Fruit fly (Drosophila melanogaster) whole organism, wandering third instar larva: ENCODE data around the gene cup.

Source experiments
- Abd-B ChIP-seq: fragments of >200 bp; optimal IDR thresholded peaks from 2 replicates; lab custom pipeline; 2017; ENCODE audit warnings: missing biosample characterization, missing genetic modification characterization
- CG32264 ChIP-seq: fragments of 200-800 bp; sonication (Bioruptor generic); optimal IDR thresholded peaks from 2 replicates; lab custom pipeline; 2016; ENCODE audit warnings: missing biosample characterization, missing genetic modification characterization
- CG9705 ChIP-seq: fragments of 200-800 bp; sonication (Bioruptor generic); optimal IDR thresholded peaks from 2 replicates; lab custom pipeline; 2018; ENCODE audit warnings: missing biosample characterization, mild to moderate bottlenecking, missing genetic modification characterization
- CrebA ChIP-seq: fragments of 200-800 bp; sonication (Bioruptor generic); optimal IDR thresholded peaks from 2 replicates; lab custom pipeline; 2016; ENCODE audit warnings: missing biosample characterization, mild to moderate bottlenecking, missing genetic modification characterization, borderline replicate concordance
- Dfd ChIP-seq: fragments of >200 bp; optimal IDR thresholded peaks from 2 replicates; lab custom pipeline; 2017; ENCODE audit warnings: missing biosample characterization, missing genetic modification characterization
- Dif ChIP-seq: fragments of 200-275, 200-300 bp; sonication (Bioruptor generic); optimal IDR thresholded peaks from 2 replicates; lab custom pipeline; 2018; ENCODE audit warnings: missing biosample characterization, missing genetic modification characterization; ENCODE audit not compliant: partially characterized antibody
- GATAd ChIP-seq: sonication (Bioruptor generic); optimal IDR thresholded peaks from 2 replicates; lab custom pipeline; 2016; ENCODE audit warnings: missing biosample characterization, missing genetic modification characterization
- HLH106 ChIP-seq: fragments of 200-800 bp; optimal IDR thresholded peaks from 3 replicates; lab custom pipeline; 2019; ENCODE audit warnings: missing biosample characterization, mild to moderate bottlenecking, missing genetic modification characterization, moderate library complexity
- Hnf4 ChIP-seq: fragments of 200-800 bp; sonication (Bioruptor generic); optimal IDR thresholded peaks from 2 replicates; lab custom pipeline; 2016; ENCODE audit warnings: missing biosample characterization, mild to moderate bottlenecking, missing genetic modification characterization
- Hr78 ChIP-seq: fragments of >200 bp; optimal IDR thresholded peaks from 2 replicates; lab custom pipeline; 2017; ENCODE audit warnings: missing biosample characterization, missing genetic modification characterization
- Hr83 ChIP-seq: fragments of 200-300 bp; sonication (Bioruptor generic); optimal IDR thresholded peaks from 2 replicates; lab custom pipeline; 2016; ENCODE audit warnings: missing biosample characterization, mild to moderate bottlenecking, missing genetic modification characterization, moderate library complexity; ENCODE audit not compliant: poor library complexity, severe bottlenecking
- Jra ChIP-seq: sonication (Bioruptor generic); optimal IDR thresholded peaks from 2 replicates; lab custom pipeline; 2016; ENCODE audit warnings: missing biosample characterization, missing genetic modification characterization
- Mio ChIP-seq: sonication (Bioruptor generic); optimal IDR thresholded peaks from 2 replicates; lab custom pipeline; 2016; ENCODE audit warnings: missing biosample characterization, missing genetic modification characterization
- Myc ChIP-seq: fragments of >200 bp; optimal IDR thresholded peaks from 2 replicates; lab custom pipeline; 2017
- N ChIP-seq: fragments of >200 bp; optimal IDR thresholded peaks from 2 replicates; lab custom pipeline; 2018; ENCODE audit warnings: missing biosample characterization, missing external identifiers, missing genetic modification characterization
- OdsH ChIP-seq: fragments of 200-800 bp; sonication (Bioruptor generic); optimal IDR thresholded peaks from 2 replicates; lab custom pipeline; 2016; ENCODE audit warnings: missing biosample characterization, mild to moderate bottlenecking, missing genetic modification characterization
- Rel ChIP-seq, 2 experiments: fragments of 200-800 bp; sonication (Bioruptor generic) in 1 of 2; optimal IDR thresholded peaks; 2 replicates in 1 of 2; 3 replicates in 1 of 2; lab custom pipeline; 2016 to 2019; ENCODE audit warnings: mild to moderate bottlenecking in 2 of 2, missing biosample characterization in 2 of 2, missing genetic modification characterization in 2 of 2, moderate library complexity in 1 of 2
- Sp1 ChIP-seq: fragments of 200-800 bp; sonication (Bioruptor generic); optimal IDR thresholded peaks from 3 replicates; lab custom pipeline; 2019; ENCODE audit warnings: missing biosample characterization, mild to moderate bottlenecking, missing genetic modification characterization, moderate library complexity
- Vsx2 ChIP-seq: fragments of 200-300, 225-300 bp; sonication (Bioruptor generic); optimal IDR thresholded peaks from 2 replicates; lab custom pipeline; 2018; ENCODE audit warnings: missing biosample characterization, missing genetic modification characterization; ENCODE audit not compliant: partially characterized antibody
- br ChIP-seq: fragments of 200-800 bp; sonication (Bioruptor generic); optimal IDR thresholded peaks from 2 replicates; lab custom pipeline; 2016; ENCODE audit warnings: missing biosample characterization, missing genetic modification characterization
- brk ChIP-seq: fragments of 200-800 bp; sonication (Bioruptor generic); optimal IDR thresholded peaks from 2 replicates; lab custom pipeline; 2016; ENCODE audit warnings: missing biosample characterization, mild to moderate bottlenecking, missing genetic modification characterization
- dl ChIP-seq, 2 experiments: fragments of 175-275, 200-275 bp in 1 of 2; fragments of 200-275 bp in 1 of 2; sonication (Bioruptor generic); optimal IDR thresholded peaks; lab custom pipeline; 2018; ENCODE audit warnings: mild to moderate bottlenecking in 2 of 2, missing biosample characterization in 2 of 2, missing genetic modification characterization in 2 of 2, moderate library complexity in 2 of 2; ENCODE audit not compliant: partially characterized antibody in 2 of 2, insufficient read depth in 1 of 2
- dmrt93B ChIP-seq: fragments of 200-800 bp; sonication (Bioruptor generic); optimal IDR thresholded peaks from 2 replicates; lab custom pipeline; 2018; ENCODE audit warnings: missing biosample characterization, mild to moderate bottlenecking, missing genetic modification characterization
- dsf ChIP-seq: sonication (Bioruptor generic); optimal IDR thresholded peaks from 2 replicates; lab custom pipeline; 2016; ENCODE audit warnings: missing biosample characterization, missing genetic modification characterization, borderline replicate concordance
- ey ChIP-seq: fragments of 200-800 bp; sonication (Bioruptor generic); optimal IDR thresholded peaks from 2 replicates; lab custom pipeline; 2016; ENCODE audit warnings: missing biosample characterization, missing genetic modification characterization
- foxo ChIP-seq, 2 experiments: fragments of 200-800 bp; sonication (Bioruptor generic); optimal IDR thresholded peaks; 2 replicates in 1 of 2; 3 replicates in 1 of 2; lab custom pipeline; 2016 to 2017; ENCODE audit warnings: missing biosample characterization in 2 of 2, missing genetic modification characterization in 2 of 2
- fru ChIP-seq: fragments of 200-800 bp; sonication (Bioruptor generic); optimal IDR thresholded peaks from 3 replicates; lab custom pipeline; 2016; ENCODE audit warnings: missing biosample characterization, mild to moderate bottlenecking, missing genetic modification characterization
- h ChIP-seq: fragments of 200-800 bp; sonication (Bioruptor generic); optimal IDR thresholded peaks from 3 replicates; lab custom pipeline; 2016; ENCODE audit warnings: missing biosample characterization, mild to moderate bottlenecking, missing genetic modification characterization
- jim ChIP-seq: fragments of 175-275, 200-325 bp; sonication (Bioruptor generic); optimal IDR thresholded peaks from 2 replicates; lab custom pipeline; 2016; ENCODE audit warnings: missing biosample characterization, mild to moderate bottlenecking, missing genetic modification characterization
- lola ChIP-seq: fragments of >200 bp; optimal IDR thresholded peaks from 2 replicates; lab custom pipeline; 2017; ENCODE audit warnings: missing biosample characterization, missing genetic modification characterization
- pan ChIP-seq: fragments of >200 bp; optimal IDR thresholded peaks from 2 replicates; lab custom pipeline; 2017
- psq ChIP-seq: fragments of 200-800 bp; sonication (Bioruptor generic); optimal IDR thresholded peaks from 3 replicates; lab custom pipeline; 2017; ENCODE audit warnings: missing biosample characterization, mild to moderate bottlenecking, missing genetic modification characterization, moderate library complexity
- rgr ChIP-seq: fragments of 200-800 bp; sonication (Bioruptor generic); optimal IDR thresholded peaks from 3 replicates; lab custom pipeline; 2016; ENCODE audit warnings: missing biosample characterization, mild to moderate bottlenecking, missing genetic modification characterization
- sage ChIP-seq: fragments of 200-800 bp; sonication (Bioruptor generic); optimal IDR thresholded peaks from 2 replicates; lab custom pipeline; 2016; ENCODE audit warnings: missing biosample characterization, mild to moderate bottlenecking, missing genetic modification characterization
- sv ChIP-seq: fragments of 200-800 bp; sonication (Bioruptor generic); optimal IDR thresholded peaks from 3 replicates; lab custom pipeline; 2016; ENCODE audit warnings: missing biosample characterization, missing genetic modification characterization
- tai ChIP-seq: sonication (Bioruptor generic); optimal IDR thresholded peaks from 2 replicates; lab custom pipeline; 2016; ENCODE audit warnings: missing biosample characterization, missing genetic modification characterization
- usp ChIP-seq: fragments of >200 bp; optimal IDR thresholded peaks from 2 replicates; lab custom pipeline; 2017; ENCODE audit warnings: missing biosample characterization, missing genetic modification characterization
- woc ChIP-seq: sonication (Bioruptor generic); optimal IDR thresholded peaks from 2 replicates; lab custom pipeline; 2016; ENCODE audit warnings: missing biosample characterization, mild to moderate bottlenecking, missing genetic modification characterization

cup gene

dm6 chr2L:6648163-6648628 is 15.3 kb upstream of the cup start:
- peak; percentile 86 for TF ChIP-seq woc (GFP tag; lab: Kevin White, UChicago)
- TF ChIP-seq h (GFP tag; lab: Kevin White, UChicago), result peak; percentile 94
- TF ChIP-seq Hr83, result no peak
- TF ChIP-seq Dif (GFP tag; lab: Kevin White, UChicago), result no peak
- peak; percentile 88 for TF ChIP-seq psq
- no peak for TF ChIP-seq dmrt93B (GFP tag; lab: Kevin White, UChicago)
- no peak for TF ChIP-seq brk (GFP tag; lab: Kevin White, UChicago)
- TF ChIP-seq Jra (GFP tag; lab: Kevin White, UChicago), result peak; percentile 57
- TF ChIP-seq Dfd, result no peak
- peak; percentile 93 for TF ChIP-seq br (GFP tag; lab: Kevin White, UChicago)
- peak; percentile 92 for TF ChIP-seq OdsH (GFP tag; lab: Kevin White, UChicago)
- no peak for TF ChIP-seq Myc
- TF ChIP-seq CrebA (GFP tag; lab: Kevin White, UChicago), result no peak
- TF ChIP-seq ey (GFP tag; lab: Kevin White, UChicago), result peak; percentile 90
- TF ChIP-seq jim, result no peak
- no peak for TF ChIP-seq lola (GFP tag; lab: Kevin White, UChicago)
- peak; percentile 35 for TF ChIP-seq Mio
- TF ChIP-seq pan, result no peak
- no peak for TF ChIP-seq usp (GFP tag; lab: Kevin White, UChicago)
- TF ChIP-seq foxo (GFP tag; optimal IDR thresholded peaks at IDR 0.05; lab: Kevin White, UChicago), result peak in 1 of 2 experiments; percentile 96
- TF ChIP-seq Hnf4, result no peak
- TF ChIP-seq Abd-B (GFP tag; lab: Kevin White, UChicago), result no peak
- peak; percentile 95 for TF ChIP-seq rgr
- TF ChIP-seq Vsx2, result no peak
- peak; percentile 42 for TF ChIP-seq dsf
- peak; percentile 90 for TF ChIP-seq Sp1 (GFP tag; lab: Kevin White, UChicago)
- no peak for TF ChIP-seq Hr78 (GFP tag; lab: Kevin White, UChicago)
- TF ChIP-seq fru (GFP tag; lab: Kevin White, UChicago), result peak; percentile 93
- TF ChIP-seq N, result no peak
- no peak for TF ChIP-seq tai (GFP tag; lab: Kevin White, UChicago)
- TF ChIP-seq sv, result peak; percentile 95
- peak; percentile 93 for TF ChIP-seq HLH106 (tag; lab: Kevin White, UChicago)
- TF ChIP-seq CG32264 (GFP tag; lab: Kevin White, UChicago), result peak; percentile 72
- peak; percentile 87 for TF ChIP-seq CG9705 (GFP tag; lab: Kevin White, UChicago)
- TF ChIP-seq dl (GFP tag; optimal IDR thresholded peaks at IDR 0.05; lab: Kevin White, UChicago; ENCODE audit: insufficient read depth in 1 of 2, partially characterized antibody in 2 of 2), result no peak
- TF ChIP-seq GATAd (GFP tag; lab: Kevin White, UChicago), result peak; percentile 55
- peak; percentile 72 for TF ChIP-seq Rel (GFP tag; optimal IDR thresholded peaks at IDR 0.05; lab: Kevin White, UChicago)
- peak; percentile 69 for TF ChIP-seq Rel (tag; optimal IDR thresholded peaks at IDR 0.05; lab: Kevin White, UChicago)
- TF ChIP-seq sage (GFP tag; lab: Kevin White, UChicago), result no peak

DNA sequence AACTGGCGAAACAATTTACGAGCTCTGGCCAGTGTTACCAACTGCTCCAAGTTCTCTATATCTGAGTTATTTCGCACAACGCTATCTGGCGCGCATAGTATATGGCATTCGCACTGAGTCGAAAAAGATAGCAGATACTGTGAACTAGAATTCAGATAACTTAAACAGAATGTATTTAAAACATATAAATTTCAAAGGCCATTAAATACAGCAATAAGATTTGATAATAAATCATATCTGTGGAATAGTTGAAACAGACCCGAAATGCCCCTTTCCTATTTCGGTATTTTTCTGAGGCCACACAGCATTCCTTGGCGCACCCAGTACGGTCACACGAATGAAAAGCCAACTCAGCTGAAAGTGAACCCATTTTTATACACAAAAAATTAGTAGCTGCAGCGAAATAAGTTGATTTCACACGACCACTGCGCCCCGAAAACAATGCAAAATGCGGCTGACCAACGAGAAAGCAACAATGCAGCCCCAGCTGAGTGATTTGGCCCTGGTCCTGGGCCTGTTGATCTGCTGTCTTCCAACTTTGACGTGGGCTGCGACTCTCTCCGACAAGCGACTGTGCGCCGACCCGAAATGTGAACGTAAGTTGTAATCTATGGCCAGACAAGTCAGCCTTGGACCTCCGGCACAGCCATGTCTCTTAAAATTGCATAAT is 14.2 kb upstream of the cup start, which contains the start of the genes CG31635 and Tango1:
Gene CG31635, minus strand, starts transcription at position 30 of the 670 bp plus-strand sequence.
Gene Tango1, plus strand, starts transcription at position 304 of the 670 bp plus-strand sequence.
- TF ChIP-seq N, result peak; percentile 3
- TF ChIP-seq Hr83, result peak; percentile 43
- TF ChIP-seq Myc, result no peak
- TF ChIP-seq Sp1 (GFP tag; lab: Kevin White, UChicago), result no peak
- no peak for TF ChIP-seq OdsH (GFP tag; lab: Kevin White, UChicago)
- TF ChIP-seq Rel (GFP tag; optimal IDR thresholded peaks at IDR 0.05; lab: Kevin White, UChicago), result no peak
- peak; percentile 36 for TF ChIP-seq Rel (tag; optimal IDR thresholded peaks at IDR 0.05; lab: Kevin White, UChicago)
- no peak for TF ChIP-seq Vsx2
- TF ChIP-seq Abd-B (GFP tag; lab: Kevin White, UChicago), result peak; percentile 22
- TF ChIP-seq lola (GFP tag; lab: Kevin White, UChicago), result no peak
- TF ChIP-seq tai (GFP tag; lab: Kevin White, UChicago), result no peak
- no peak for TF ChIP-seq h (GFP tag; lab: Kevin White, UChicago)
- TF ChIP-seq CG32264 (GFP tag; lab: Kevin White, UChicago), result no peak
- no peak for TF ChIP-seq Dif (GFP tag; lab: Kevin White, UChicago)
- no peak for TF ChIP-seq pan
- peak; percentile 23 for TF ChIP-seq ey (GFP tag; lab: Kevin White, UChicago)
